Fruit fly (Drosophila melanogaster) whole organism, embryonic: ENCODE results near the gene be.

Source experiments
- B-H2 ChIP-seq: fragments of 200-800 bp; sonication (Bioruptor generic); optimal IDR thresholded peaks from 2 replicates; lab custom pipeline; 2018; ENCODE audit warnings: missing biosample characterization, mild to moderate bottlenecking, missing genetic modification characterization
- C15 ChIP-seq: fragments of 200-800 bp; sonication (Bioruptor generic); IDR thresholded peaks from 3 replicates; pipeline ENCODE4 v1.3.6; 2022; ENCODE audit warnings: missing biosample characterization, missing genetic modification characterization
- CG10274 ChIP-seq: fragments of 200-800 bp; sonication (Bioruptor generic); optimal IDR thresholded peaks from 3 replicates; lab custom pipeline; 2017; ENCODE audit warnings: missing biosample characterization, mild to moderate bottlenecking, missing genetic modification characterization
- CG10321 ChIP-seq: fragments of 200-800 bp; sonication (Bioruptor generic); IDR thresholded peaks from 2 replicates; pipeline ENCODE4 v1.3.6; 2022; ENCODE audit warnings: missing biosample characterization, missing genetic modification characterization
- CG10366 ChIP-seq: fragments of 200-800 bp; sonication (Bioruptor generic); IDR thresholded peaks from 2 replicates; pipeline ENCODE4 v1.3.6; 2022; ENCODE audit warnings: missing biosample characterization, missing genetic modification characterization
- CG11723 ChIP-seq: fragments of 200-800 bp; sonication (Bioruptor generic); optimal IDR thresholded peaks from 2 replicates; lab custom pipeline; 2017; ENCODE audit warnings: missing biosample characterization, mild to moderate bottlenecking, missing genetic modification characterization
- CG12071 ChIP-seq: fragments of 200-800 bp; sonication (Bioruptor generic); optimal IDR thresholded peaks from 3 replicates; lab custom pipeline; 2018; ENCODE audit warnings: missing biosample characterization, mild to moderate bottlenecking, missing genetic modification characterization
- CG12155 ChIP-seq: fragments of 200-800 bp; sonication (Bioruptor generic); optimal IDR thresholded peaks from 3 replicates; lab custom pipeline; 2016; ENCODE audit warnings: missing biosample characterization, missing genetic modification characterization
- CG12236 ChIP-seq: fragments of 200-800 bp; sonication (Bioruptor generic); optimal IDR thresholded peaks from 2 replicates; lab custom pipeline; 2016; ENCODE audit warnings: missing biosample characterization, missing genetic modification characterization
- CG12391 ChIP-seq: fragments of 200-800 bp; sonication (Bioruptor generic); optimal IDR thresholded peaks from 3 replicates; lab custom pipeline; 2018; ENCODE audit warnings: missing biosample characterization, mild to moderate bottlenecking, missing genetic modification characterization, moderate library complexity
- CG13296 ChIP-seq: fragments of 200-800 bp; sonication (Bioruptor generic); optimal IDR thresholded peaks from 3 replicates; lab custom pipeline; 2018; ENCODE audit warnings: missing biosample characterization, mild to moderate bottlenecking, missing genetic modification characterization
- CG13624 ChIP-seq: fragments of 200-800 bp; sonication (Bioruptor generic); optimal IDR thresholded peaks from 2 replicates; lab custom pipeline; 2016; ENCODE audit warnings: missing biosample characterization, missing genetic modification characterization
- CG17359 ChIP-seq: fragments of 200-800 bp; sonication (Bioruptor generic); optimal IDR thresholded peaks from 3 replicates; lab custom pipeline; 2018; ENCODE audit warnings: missing biosample characterization, mild to moderate bottlenecking, missing genetic modification characterization, moderate library complexity
- CG2712 ChIP-seq: fragments of 200-800 bp; optimal IDR thresholded peaks from 3 replicates; lab custom pipeline; 2019; ENCODE audit warnings: missing biosample characterization, mild to moderate bottlenecking, missing genetic modification characterization, moderate library complexity
- CG3163 ChIP-seq: fragments of 200-800 bp; sonication (Bioruptor generic); optimal IDR thresholded peaks from 3 replicates; lab custom pipeline; 2016; ENCODE audit warnings: missing biosample characterization, missing genetic modification characterization
- CG33213 ChIP-seq: fragments of 200-800 bp; sonication (Bioruptor generic); optimal IDR thresholded peaks from 3 replicates; lab custom pipeline; 2016; ENCODE audit warnings: missing biosample characterization, missing genetic modification characterization
- CG4360 ChIP-seq: fragments of 200-800 bp; sonication (Bioruptor generic); IDR thresholded peaks from 2 replicates; pipeline ENCODE4 v1.3.6; 2022; ENCODE audit warnings: missing biosample characterization, missing genetic modification characterization
- CG43689 ChIP-seq: fragments of 200-800 bp; sonication (Bioruptor generic); IDR thresholded peaks from 2 replicates; pipeline ENCODE4 v1.3.6; 2022; ENCODE audit warnings: missing biosample characterization, missing genetic modification characterization
- CG6654 ChIP-seq: fragments of 200-800 bp; sonication (Bioruptor generic); optimal IDR thresholded peaks from 2 replicates; lab custom pipeline; 2017; ENCODE audit warnings: missing biosample characterization, mild to moderate bottlenecking, missing genetic modification characterization
- CG8924 ChIP-seq: fragments of 200-800 bp; optimal IDR thresholded peaks from 3 replicates; lab custom pipeline; 2019; ENCODE audit warnings: missing biosample characterization, mild to moderate bottlenecking, missing genetic modification characterization, moderate library complexity
- Fer3 ChIP-seq: fragments of 200-800 bp; sonication (Bioruptor generic); optimal IDR thresholded peaks from 2 replicates; lab custom pipeline; 2018; ENCODE audit warnings: missing biosample characterization, mild to moderate bottlenecking, missing genetic modification characterization, moderate library complexity
- GATAe ChIP-seq: fragments of 200-800 bp; sonication (Bioruptor generic); conservative IDR thresholded peaks from 2 replicates; pipeline ENCODE4 v1.3.6; 2022; ENCODE audit warnings: missing biosample characterization, missing genetic modification characterization
- Gug ChIP-seq: fragments of 200-800 bp; sonication (Bioruptor generic); IDR thresholded peaks from 4 replicates; pipeline ENCODE4 v1.3.6; 2022; ENCODE audit warnings: missing biosample characterization, missing genetic modification characterization
- HLHmδ ChIP-seq: fragments of 200-800 bp; sonication (Bioruptor generic); optimal IDR thresholded peaks from 2 replicates; lab custom pipeline; 2018; ENCODE audit warnings: missing biosample characterization, mild to moderate bottlenecking, missing genetic modification characterization, moderate library complexity
- HmgZ ChIP-seq: fragments of 200-800 bp; sonication (Bioruptor generic); optimal IDR thresholded peaks from 2 replicates; lab custom pipeline; 2018; ENCODE audit warnings: missing biosample characterization, mild to moderate bottlenecking, missing genetic modification characterization
- MESR4 ChIP-seq: fragments of 200-800 bp; sonication (Bioruptor generic); optimal IDR thresholded peaks from 2 replicates; lab custom pipeline; 2018; ENCODE audit warnings: missing biosample characterization, mild to moderate bottlenecking, missing genetic modification characterization, moderate library complexity
- Nf-YA ChIP-seq: fragments of 200-800 bp; sonication (Bioruptor generic); IDR thresholded peaks from 2 replicates; pipeline ENCODE4 v1.3.6; 2022; ENCODE audit warnings: missing biosample characterization, missing genetic modification characterization
- Poxn ChIP-seq: fragments of 200-800 bp; sonication (Bioruptor generic); IDR thresholded peaks from 2 replicates; pipeline ENCODE4 v1.3.6; 2022; ENCODE audit warnings: missing biosample characterization, missing genetic modification characterization
- Ssrp ChIP-seq: fragments of 200-800 bp; sonication (Bioruptor generic); optimal IDR thresholded peaks from 2 replicates; lab custom pipeline; 2018; ENCODE audit warnings: missing biosample characterization, mild to moderate bottlenecking, missing genetic modification characterization, moderate library complexity
- az2 ChIP-seq: fragments of 200-800 bp; sonication (Bioruptor generic); optimal IDR thresholded peaks from 3 replicates; lab custom pipeline; 2016; ENCODE audit warnings: missing biosample characterization, missing genetic modification characterization
- bab2 ChIP-seq: fragments of 200-800 bp; sonication (Bioruptor generic); optimal IDR thresholded peaks from 2 replicates; lab custom pipeline; 2016; ENCODE audit warnings: missing biosample characterization, missing genetic modification characterization
- btn ChIP-seq: fragments of 200-800 bp; sonication (Bioruptor generic); optimal IDR thresholded peaks from 2 replicates; lab custom pipeline; 2016; ENCODE audit warnings: missing biosample characterization, missing genetic modification characterization
- chm ChIP-seq: fragments of 200-800 bp; sonication (Bioruptor generic); IDR thresholded peaks from 2 replicates; pipeline ENCODE4 v1.3.6; 2022; ENCODE audit warnings: missing biosample characterization, missing genetic modification characterization
- disco-r ChIP-seq: fragments of 200-800 bp; sonication (Bioruptor generic); optimal IDR thresholded peaks from 2 replicates; lab custom pipeline; 2016; ENCODE audit warnings: missing biosample characterization, missing genetic modification characterization
- fd3F ChIP-seq: fragments of 200-800 bp; sonication (Bioruptor generic); optimal IDR thresholded peaks from 2 replicates; lab custom pipeline; 2018; ENCODE audit warnings: missing biosample characterization, mild to moderate bottlenecking, missing genetic modification characterization, moderate library complexity
- grn ChIP-seq: fragments of 200-800 bp; sonication (Bioruptor generic); optimal IDR thresholded peaks from 3 replicates; lab custom pipeline; 2017; ENCODE audit warnings: missing biosample characterization, missing genetic modification characterization
- hkb ChIP-seq, 2 experiments: fragments of 200-800 bp in 1 of 2; fragments of >200 bp in 1 of 2; sonication (Bioruptor generic) in 1 of 2; IDR thresholded peaks in 1 of 2; optimal IDR thresholded peaks in 1 of 2; 2 replicates each; pipeline versions ENCODE4 v1.3.6 to Lab custom; 2017 to 2022; ENCODE audit warnings: missing biosample characterization in 1 of 2, missing genetic modification characterization in 1 of 2
- jigr1 ChIP-seq: fragments of 200-800 bp; sonication (Bioruptor generic); IDR thresholded peaks from 3 replicates; pipeline ENCODE4 v1.3.6; 2022; ENCODE audit warnings: missing biosample characterization, missing genetic modification characterization
- kah ChIP-seq: fragments of 200-800 bp; sonication (Bioruptor generic); optimal IDR thresholded peaks from 2 replicates; lab custom pipeline; 2018; ENCODE audit warnings: missing biosample characterization, mild to moderate bottlenecking, missing genetic modification characterization
- knrl ChIP-seq: fragments of 200-800 bp; sonication (Bioruptor generic); IDR thresholded peaks from 3 replicates; pipeline ENCODE4 v1.3.6; 2022; ENCODE audit warnings: missing biosample characterization, missing genetic modification characterization; ENCODE audit not compliant: partially characterized antibody
- lov ChIP-seq, 2 experiments: fragments of 200-800 bp in 1 of 2; fragments of >200 bp in 1 of 2; sonication (Bioruptor generic) in 1 of 2; IDR thresholded peaks in 1 of 2; optimal IDR thresholded peaks in 1 of 2; 2 replicates in 1 of 2; 3 replicates in 1 of 2; pipeline versions ENCODE4 v1.3.6 to Lab custom; 2017 to 2022; ENCODE audit warnings: missing biosample characterization in 1 of 2, missing genetic modification characterization in 1 of 2
- nau ChIP-seq: fragments of 200-800 bp; sonication (Bioruptor generic); optimal IDR thresholded peaks from 3 replicates; lab custom pipeline; 2017; ENCODE audit warnings: missing biosample characterization, mild to moderate bottlenecking, missing genetic modification characterization, missing genetic modification reagents
- org-1 ChIP-seq: fragments of 200-800 bp; sonication (Bioruptor generic); optimal IDR thresholded peaks from 2 replicates; lab custom pipeline; 2017; ENCODE audit warnings: missing biosample characterization, missing genetic modification characterization
- slbo ChIP-seq: fragments of 200-800 bp; sonication (Bioruptor generic); IDR thresholded peaks from 2 replicates; pipeline ENCODE4 v1.3.6; 2022; ENCODE audit warnings: missing biosample characterization, missing genetic modification characterization
- ssp ChIP-seq: fragments of 200-800 bp; sonication (Bioruptor generic); IDR thresholded peaks from 2 replicates; pipeline ENCODE4 v1.3.6; 2022; ENCODE audit warnings: missing biosample characterization, missing genetic modification characterization
- tap ChIP-seq: fragments of 200-800 bp; optimal IDR thresholded peaks from 3 replicates; lab custom pipeline; 2019; ENCODE audit warnings: missing biosample characterization, mild to moderate bottlenecking, missing genetic modification characterization, moderate library complexity
- tll ChIP-seq, 2 experiments: fragments of 200-800 bp in 1 of 2; fragments of >200 bp in 1 of 2; sonication (Bioruptor generic) in 1 of 2; optimal IDR thresholded peaks; 2 replicates each; lab custom pipeline; 2017 to 2019; ENCODE audit warnings: missing biosample characterization in 2 of 2, missing genetic modification characterization in 2 of 2, mild to moderate bottlenecking in 1 of 2, moderate library complexity in 1 of 2
- toy ChIP-seq: fragments of 200-800 bp; sonication (Bioruptor generic); IDR thresholded peaks from 2 replicates; pipeline ENCODE4 v1.3.6; 2022; ENCODE audit warnings: missing biosample characterization, missing genetic modification characterization
- trem ChIP-seq: fragments of 200-800 bp; optimal IDR thresholded peaks from 3 replicates; lab custom pipeline; 2019; ENCODE audit warnings: missing biosample characterization, mild to moderate bottlenecking, missing genetic modification characterization, moderate library complexity
- unc-4 ChIP-seq: fragments of 200-800 bp; sonication (Bioruptor generic); IDR thresholded peaks from 2 replicates; pipeline ENCODE4 v1.3.6; 2022; ENCODE audit warnings: missing biosample characterization, missing genetic modification characterization; ENCODE audit not compliant: partially characterized antibody

be gene

dm6 chrX:15076038-15076575, 51.9 kb downstream of the be start, which contains the start of gene Lsd-2 (continued):
- TF ChIP-seq HLHmδ (no peak), kah (GFP tag; lab: Kevin White, UChicago) (no peak), CG12391 (tag; lab: Kevin White, UChicago) (peak; percentile 16), CG12155 (GFP tag; lab: Kevin White, UChicago) (peak; percentile 81), fd3F (GFP tag; lab: Kevin White, UChicago) (no peak), bab2 (GFP tag; lab: Kevin White, UChicago) (no peak), GATAe (GFP tag; lab: Robert Waterston, UW) (no peak), C15 (GFP tag; lab: Robert Waterston, UW) (no peak), CG6654 (GFP tag; lab: Kevin White, UChicago) (no peak), CG12071 (GFP tag; lab: Kevin White, UChicago) (peak; percentile 45), CG12236 (no peak), HmgZ (tag; lab: Kevin White, UChicago) (peak; percentile 34), knrl (no peak), Fer3 (tag; lab: Kevin White, UChicago) (peak; percentile 3), Nf-YA (GFP tag; lab: Robert Waterston, UW) (no peak), nau (no peak), org-1 (GFP tag; lab: Kevin White, UChicago) (no peak), CG13624 (GFP tag; lab: Kevin White, UChicago) (peak; percentile 55), CG43689 (GFP tag; lab: Robert Waterston, UW) (no peak), Gug (GFP tag; lab: Robert Waterston, UW) (peak; percentile 17; the same call in 1 of the 4 replicates), CG8924 (no peak), disco-r (GFP tag; lab: Kevin White, UChicago) (no peak), az2 (no peak), CG10366 (0 out of 2 replicates have a peak, but pooled peaks have one; percentile 17), unc-4 (no peak), slbo (peak; percentile 48; the same call in 1 of the 2 replicates), MESR4 (GFP tag; lab: Kevin White, UChicago) (peak; percentile 5), CG11723 (GFP tag; lab: Kevin White, UChicago) (no peak), chm (GFP tag; lab: Robert Waterston, UW) (0 out of 2 replicates have a peak, but pooled peaks have one; percentile 43), Ssrp (tag; lab: Kevin White, UChicago) (no peak), btn (GFP tag; lab: Kevin White, UChicago) (no peak), CG33213 (GFP tag; lab: Kevin White, UChicago) (peak; percentile 14), CG10321 (GFP tag; lab: Robert Waterston, UW) (no peak), Poxn (GFP tag; lab: Robert Waterston, UW) (no peak), CG13296 (GFP tag; lab: Kevin White, UChicago) (no peak), CG4360 (GFP tag; lab: Robert Waterston, UW) (no peak), lov (optimal IDR thresholded peaks at IDR 0.05; lab: Kevin White, UChicago) (no peak), lov (GFP tag; IDR thresholded peaks at IDR 0.05; lab: Robert Waterston, UW) (no peak), hkb (optimal IDR thresholded peaks at IDR 0.05; lab: Kevin White, UChicago) (no peak), hkb (GFP tag; IDR thresholded peaks at IDR 0.05; lab: Robert Waterston, UW) (peak; percentile 46; the same call in 1 of the 2 replicates), tll (GFP tag; optimal IDR thresholded peaks at IDR 0.05; lab: Kevin White, UChicago) (no peak), CG2712 (no peak), B-H2 (GFP tag; lab: Kevin White, UChicago) (peak; percentile 56), trem (tag; lab: Kevin White, UChicago) (no peak), jigr1 (GFP tag; lab: Robert Waterston, UW) (no peak), toy (GFP tag; lab: Robert Waterston, UW) (no peak), grn (GFP tag; lab: Kevin White, UChicago) (no peak), CG10274 (GFP tag; lab: Kevin White, UChicago) (no peak), CG3163 (GFP tag; lab: Kevin White, UChicago) (peak; percentile 61), tap (tag; lab: Kevin White, UChicago) (no peak), ssp (GFP tag; lab: Robert Waterston, UW) (no peak), CG17359 (peak; percentile 13)
